Fruit fly (Drosophila melanogaster): ENCODE results near the gene CG4080.

Gene CG4080

DNA sequence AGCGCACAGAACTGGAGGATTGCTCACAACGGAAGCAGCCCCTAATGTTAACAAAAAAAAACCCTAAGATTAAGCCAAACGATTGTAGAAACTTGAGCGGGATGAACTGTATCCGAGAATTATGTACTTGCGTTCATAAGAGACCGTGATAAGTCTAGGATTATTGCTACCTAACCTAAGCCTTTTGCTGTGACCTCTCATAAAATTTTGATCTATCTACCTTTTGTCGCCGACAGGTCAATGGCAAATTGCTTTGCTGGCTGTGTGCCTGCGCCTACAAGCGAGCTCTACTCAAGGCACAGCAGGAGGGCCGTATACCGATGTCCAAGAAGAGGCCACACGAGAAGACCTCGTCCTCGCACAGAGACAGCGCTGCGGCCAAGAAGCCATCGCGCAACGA, 30.4 kb downstream of the CG4080 start:
- TF ChIP-seq BEAF-32 (GFP tag; optimal IDR thresholded peaks at IDR 0.05) (no peak), dati (GFP tag; IDR thresholded peaks at IDR 0.05) (no peak), wdn (GFP tag; IDR thresholded peaks at IDR 0.05) (no peak), CG4617 (GFP tag; optimal IDR thresholded peaks at IDR 0.05; ENCODE audit: borderline replicate concordance) (no peak), CG4328 (GFP tag; optimal IDR thresholded peaks at IDR 0.05) (no peak), tll (GFP tag; optimal IDR thresholded peaks at IDR 0.05) (peak in 1 of 2 experiments; percentile 93), zen (tag; optimal IDR thresholded peaks at IDR 0.05) (peak; percentile 51), cad (GFP tag; optimal IDR thresholded peaks at IDR 0.05) (peak; percentile 76), MTF-1 (GFP tag; optimal IDR thresholded peaks at IDR 0.05; ENCODE audit: borderline replicate concordance) (no peak), CG15073 (GFP tag; optimal IDR thresholded peaks at IDR 0.05) (no peak), lilli (GFP tag; optimal IDR thresholded peaks at IDR 0.05) (no peak), CG16863 (GFP tag; optimal IDR thresholded peaks at IDR 0.05) (no peak), Stat92E (GFP tag; optimal IDR thresholded peaks at IDR 0.05) (no peak), chinmo (GFP tag; IDR thresholded peaks at IDR 0.05; ENCODE audit: partially characterized antibody) (no peak), sc (optimal IDR thresholded peaks at IDR 0.05) (no peak), sc (GFP tag; optimal IDR thresholded peaks at IDR 0.05) (no peak), Kr (GFP tag; optimal IDR thresholded peaks at IDR 0.05) (peak; percentile 64), CG5953 (GFP tag; IDR thresholded peaks at IDR 0.05) (0 out of 2 replicates have a peak, but pooled peaks have one; percentile 14), MBD-R2 (GFP tag; IDR thresholded peaks at IDR 0.05) (no peak), usp (GFP tag; optimal IDR thresholded peaks at IDR 0.05) (no peak), ems (GFP tag; optimal IDR thresholded peaks at IDR 0.05) (no peak), exex (tag; optimal IDR thresholded peaks at IDR 0.05) (no peak), Doc3 (GFP tag; IDR thresholded peaks at IDR 0.05; ENCODE audit: partially characterized antibody) (no peak), CG15479 (GFP tag; optimal IDR thresholded peaks at IDR 0.05) (peak; percentile 95)

DNA sequence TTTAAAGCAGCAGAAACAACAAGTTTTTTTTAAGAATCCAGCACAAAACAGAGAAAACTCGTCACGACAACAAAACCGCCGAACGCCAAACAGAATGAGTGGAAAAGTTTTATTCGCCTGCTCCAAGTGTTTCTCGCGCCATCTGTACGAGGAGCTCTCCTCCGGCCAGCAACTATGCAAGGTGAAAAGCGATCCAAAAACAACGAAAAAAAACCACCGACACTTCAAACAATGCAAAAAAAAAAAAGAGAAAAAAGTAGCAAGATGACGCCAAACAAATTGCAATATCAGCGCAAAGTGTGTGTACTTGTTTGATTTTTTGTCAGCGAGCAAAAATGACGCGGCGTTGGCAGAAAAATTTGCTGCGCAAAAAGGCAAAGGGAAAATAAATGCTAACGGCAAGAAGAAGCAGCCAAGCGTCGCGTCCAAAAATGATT, 31.6 kb downstream of the CG4080 start:
- peak; percentile 53 for TF ChIP-seq CHES-1-like (GFP tag; optimal IDR thresholded peaks at IDR 0.05)
- no peak for TF ChIP-seq CG12769 (tag; optimal IDR thresholded peaks at IDR 0.05)
- TF ChIP-seq pho (GFP tag; optimal IDR thresholded peaks at IDR 0.05) = no peak
- TF ChIP-seq CG14667 (GFP tag; IDR thresholded peaks at IDR 0.05) = no peak
- no peak for TF ChIP-seq exex (tag; optimal IDR thresholded peaks at IDR 0.05)
- TF ChIP-seq CG6254 (GFP tag; optimal IDR thresholded peaks at IDR 0.05) = no peak
- no peak for TF ChIP-seq Sox102F (GFP tag; optimal IDR thresholded peaks at IDR 0.05)
- no peak for TF ChIP-seq H15 (GFP tag; IDR thresholded peaks at IDR 0.05)
- TF ChIP-seq trh (GFP tag; optimal IDR thresholded peaks at IDR 0.05) = no peak
- 0 out of 3 replicates have a peak, but pooled peaks have one; percentile 1 for TF ChIP-seq CG14050 (GFP tag; IDR thresholded peaks at IDR 0.05)
- no peak for TF ChIP-seq ERR (GFP tag; optimal IDR thresholded peaks at IDR 0.05)
- no peak for TF ChIP-seq HmgD (GFP tag; optimal IDR thresholded peaks at IDR 0.05)
- no peak for TF ChIP-seq onecut (GFP tag; IDR thresholded peaks at IDR 0.05)
- TF ChIP-seq CG14965 (GFP tag; optimal IDR thresholded peaks at IDR 0.05; ENCODE audit: borderline replicate concordance) = no peak
- TF ChIP-seq CG7357 (GFP tag; IDR thresholded peaks at IDR 0.05) = no peak
- no peak for TF ChIP-seq Kr (GFP tag; optimal IDR thresholded peaks at IDR 0.05)
- TF ChIP-seq nom (GFP tag; optimal IDR thresholded peaks at IDR 0.05) = peak; percentile 90
- TF ChIP-seq Gug (GFP tag; IDR thresholded peaks at IDR 0.05) = no peak
- no peak for TF ChIP-seq crol (GFP tag; IDR thresholded peaks at IDR 0.05)
- TF ChIP-seq GATAe (GFP tag; conservative IDR thresholded peaks at IDR 0.05) = no peak
- TF ChIP-seq CG17385 (GFP tag; optimal IDR thresholded peaks at IDR 0.05) = peak; percentile 87
- no peak for TF ChIP-seq pita (GFP tag; optimal IDR thresholded peaks at IDR 0.05)
- peak; percentile 31 for TF ChIP-seq YL-1 (GFP tag; optimal IDR thresholded peaks at IDR 0.05)
- TF ChIP-seq CG4820 (GFP tag; optimal IDR thresholded peaks at IDR 0.05) = no peak
- TF ChIP-seq CG16863 (GFP tag; optimal IDR thresholded peaks at IDR 0.05) = no peak
- TF ChIP-seq CG4617 (GFP tag; optimal IDR thresholded peaks at IDR 0.05; ENCODE audit: borderline replicate concordance) = peak; percentile 25
- TF ChIP-seq Mad (GFP tag; optimal IDR thresholded peaks at IDR 0.05) = no peak
- TF ChIP-seq stwl (tag; optimal IDR thresholded peaks at IDR 0.05) = no peak
- no peak for TF ChIP-seq CG1529 (GFP tag; optimal IDR thresholded peaks at IDR 0.05)
- TF ChIP-seq Drgx (GFP tag; IDR thresholded peaks at IDR 0.05) = peak; percentile 51; the same call in 1 of the 2 replicates

All from whole organism, embryonic.